Fruit fly (Drosophila melanogaster): ENCODE data around the gene CG13026.

DNA sequence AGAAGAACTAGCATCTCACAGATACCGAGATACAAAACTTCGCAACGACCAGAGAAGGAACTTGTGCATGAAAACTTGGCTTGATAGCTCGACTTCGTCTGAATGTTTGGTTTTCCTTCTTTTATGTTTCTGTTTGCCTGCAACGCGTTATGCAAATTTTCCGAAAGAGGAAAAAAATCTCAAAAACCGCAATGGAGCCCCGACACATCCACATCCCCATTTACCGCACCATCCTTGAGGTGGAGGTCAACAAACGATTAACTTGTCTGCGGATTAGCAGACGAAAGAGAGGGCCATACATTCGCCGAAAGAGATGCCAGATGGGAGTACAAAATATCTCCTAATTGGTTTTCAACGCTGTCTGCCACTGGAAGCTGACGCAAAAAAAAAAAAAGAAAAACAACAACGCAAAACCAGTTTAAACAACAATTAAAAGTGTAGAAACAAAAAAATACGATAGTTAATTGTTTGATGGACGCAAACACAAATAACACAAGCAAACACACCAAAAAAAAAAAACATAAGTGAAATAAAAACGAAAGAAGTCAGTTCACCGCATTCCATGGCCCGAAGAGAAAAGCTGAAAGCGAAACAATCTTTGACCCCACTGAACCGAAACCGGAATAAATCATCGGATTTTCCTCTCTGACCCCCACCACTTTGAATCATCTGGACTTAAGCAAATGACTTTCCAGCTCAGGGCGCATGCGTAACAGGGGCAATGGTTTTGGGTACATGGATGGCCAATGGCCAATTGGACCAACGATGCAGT is 30.7 kb downstream of the CG13026 start:
- no peak for TF ChIP-seq CG8478 (optimal IDR thresholded peaks at IDR 0.05)
- no peak for TF ChIP-seq CTCF (optimal IDR thresholded peaks at IDR 0.05)
